Worm (Caenorhabditis elegans): Measurements from ENCODE around the gene ZK899.1.

The ZK899.1 gene

DNA sequence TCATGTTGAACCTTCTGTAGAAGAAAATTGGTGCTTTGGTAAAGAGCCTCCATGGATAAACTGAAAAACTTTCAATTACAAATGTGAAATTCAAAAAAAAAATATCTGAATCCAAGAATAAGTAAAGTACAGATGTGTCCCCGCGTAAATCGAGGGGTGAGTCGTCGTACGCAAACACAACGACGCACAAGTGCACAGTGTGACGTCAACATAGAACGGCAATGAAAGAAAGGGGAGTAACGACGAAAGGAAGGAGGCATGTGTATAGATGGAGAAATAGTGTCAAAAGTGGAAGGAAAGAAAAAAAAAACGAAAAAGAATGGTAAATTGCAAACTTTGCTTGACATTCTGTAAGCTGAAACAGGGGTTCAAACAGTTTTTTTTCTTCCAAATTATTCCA is 4.9 kb upstream of the ZK899.1 start, which contains the start of gene memb-1:
Gene memb-1 (minus strand): TSS at position 60 of the 400 bp plus-strand sequence.
- TF ChIP-seq elt-1 (tag; optimal IDR thresholded peaks at IDR 0.05) = no peak
- TF ChIP-seq ztf-1 (GFP tag; conservative IDR thresholded peaks at IDR 0.05) = no peak
- TF ChIP-seq zag-1 (tag; optimal IDR thresholded peaks at IDR 0.05) = peak; percentile 26
- peak; percentile 81 for TF ChIP-seq unc-55 (GFP tag; optimal IDR thresholded peaks at IDR 0.05)
- no peak for TF ChIP-seq nhr-23 (tag; optimal IDR thresholded peaks at IDR 0.05)
- peak; percentile 38 for TF ChIP-seq sma-3 (GFP tag; optimal IDR thresholded peaks at IDR 0.05)
- peak; percentile 78 for TF ChIP-seq sma-9 (GFP tag; optimal IDR thresholded peaks at IDR 0.05)
- no peak for TF ChIP-seq sma-9 (tag; optimal IDR thresholded peaks at IDR 0.05)
- no peak for TF ChIP-seq Y55F3AM.14 (GFP tag; optimal IDR thresholded peaks at IDR 0.05)
- TF ChIP-seq ztf-11 (tag; optimal IDR thresholded peaks at IDR 0.05) = no peak
- no peak for TF ChIP-seq elt-3 (tag; optimal IDR thresholded peaks at IDR 0.05)
- TF ChIP-seq aly-2 (tag; optimal IDR thresholded peaks at IDR 0.05) = no peak
- no peak for TF ChIP-seq R02D3.7 (tag; optimal IDR thresholded peaks at IDR 0.05)
- TF ChIP-seq egl-27 (tag; optimal IDR thresholded peaks at IDR 0.05) = peak; percentile 28
- peak; percentile 93 for TF ChIP-seq fos-1 (tag; optimal IDR thresholded peaks at IDR 0.05)
- TF ChIP-seq nhr-6 (tag; optimal IDR thresholded peaks at IDR 0.05) = no peak
- no peak for TF ChIP-seq ZK546.5 (tag; optimal IDR thresholded peaks at IDR 0.05)
- TF ChIP-seq C34F6.9 (tag; optimal IDR thresholded peaks at IDR 0.05) = peak; percentile 74
- peak; percentile 13 for TF ChIP-seq snpc-4 (tag; optimal IDR thresholded peaks at IDR 0.05)
- peak; percentile 10 for TF ChIP-seq lin-11 (tag; optimal IDR thresholded peaks at IDR 0.05)
- TF ChIP-seq nhr-129 (tag; optimal IDR thresholded peaks at IDR 0.05) = peak; percentile 81
- TF ChIP-seq mab-5 (tag; optimal IDR thresholded peaks at IDR 0.05) = peak; percentile 31
- no peak for TF ChIP-seq alr-1 (tag; optimal IDR thresholded peaks at IDR 0.05)
- peak; percentile 28 for TF ChIP-seq F13H6.1 (tag; optimal IDR thresholded peaks at IDR 0.05)
- TF ChIP-seq ztf-4 (tag; optimal IDR thresholded peaks at IDR 0.05) = no peak
- no peak for TF ChIP-seq skn-1 (tag; optimal IDR thresholded peaks at IDR 0.05)
- no peak for TF ChIP-seq nhr-77 (tag; optimal IDR thresholded peaks at IDR 0.05)
- TF ChIP-seq blmp-1 (tag; optimal IDR thresholded peaks at IDR 0.05; ENCODE audit: insufficient read depth) = no peak
- no peak for TF ChIP-seq nhr-21 (tag; optimal IDR thresholded peaks at IDR 0.05)
- TF ChIP-seq peb-1 (tag; optimal IDR thresholded peaks at IDR 0.05) = no peak
- TF ChIP-seq gmeb-1 (tag; optimal IDR thresholded peaks at IDR 0.05) = peak; percentile 56
- TF ChIP-seq dmd-4 (tag; optimal IDR thresholded peaks at IDR 0.05) = no peak
- no peak for TF ChIP-seq ama-1 (optimal IDR thresholded peaks at IDR 0.05)
- TF ChIP-seq lin-39 (tag; optimal IDR thresholded peaks at IDR 0.05) = no peak
- no peak for TF ChIP-seq nhr-10 (tag; optimal IDR thresholded peaks at IDR 0.05)
- no peak for TF ChIP-seq nhr-12 (tag; optimal IDR thresholded peaks at IDR 0.05)
- no peak for TF ChIP-seq nhr-11 (tag; optimal IDR thresholded peaks at IDR 0.05)
- TF ChIP-seq unc-39 (tag; optimal IDR thresholded peaks at IDR 0.05) = no peak
- TF ChIP-seq unc-62 (GFP tag; optimal IDR thresholded peaks at IDR 0.05) = no peak
- peak; percentile 63 for TF ChIP-seq nhr-25 (tag; optimal IDR thresholded peaks at IDR 0.05)
- peak; percentile 90 for TF ChIP-seq crh-2 (tag; optimal IDR thresholded peaks at IDR 0.05)
- TF ChIP-seq mdl-1 (tag; optimal IDR thresholded peaks at IDR 0.05) = no peak
- TF ChIP-seq ceh-16 (tag; optimal IDR thresholded peaks at IDR 0.05) = no peak
- peak; percentile 62 for TF ChIP-seq lin-13 (GFP tag; optimal IDR thresholded peaks at IDR 0.05)
- TF ChIP-seq lsy-2 (tag; optimal IDR thresholded peaks at IDR 0.05) = peak in 1 of 2 experiments; percentile 72
- TF ChIP-seq ceh-82 (tag; optimal IDR thresholded peaks at IDR 0.05) = no peak
- no peak for TF ChIP-seq mbf-1 (tag; optimal IDR thresholded peaks at IDR 0.05)
- peak; percentile 54 for TF ChIP-seq sem-4 (tag; optimal IDR thresholded peaks at IDR 0.05)
- TF ChIP-seq nhr-237 (tag; optimal IDR thresholded peaks at IDR 0.05) = no peak
